Fruit fly (Drosophila melanogaster): ENCODE data around the gene CG15461.

- no peak for TF ChIP-seq CG33017 (tag; optimal IDR thresholded peaks at IDR 0.05)
- no peak for TF ChIP-seq CG5204 (GFP tag; optimal IDR thresholded peaks at IDR 0.05)
- no peak for TF ChIP-seq CG7045 (GFP tag; optimal IDR thresholded peaks at IDR 0.05)
Measured at dm6 chrX:20482790-20483564, 3.0 kb upstream of the CG15461 start.

All from whole organism, adult.